Fruit fly (Drosophila melanogaster) whole organism, embryonic: ENCODE results near the gene CG8301.

Source experiments
- Atf-2 ChIP-seq: fragments of 200-800 bp; sonication (Bioruptor generic); optimal IDR thresholded peaks from 2 replicates; lab custom pipeline; 2016; ENCODE audit warnings: missing biosample characterization, missing genetic modification characterization
- B-H2 ChIP-seq: fragments of 200-800 bp; sonication (Bioruptor generic); optimal IDR thresholded peaks from 2 replicates; lab custom pipeline; 2018; ENCODE audit warnings: missing biosample characterization, mild to moderate bottlenecking, missing genetic modification characterization
- Bdp1 ChIP-seq: fragments of 200-800 bp; sonication (Bioruptor generic); optimal IDR thresholded peaks from 3 replicates; lab custom pipeline; 2016; ENCODE audit warnings: missing biosample characterization, missing genetic modification characterization
- CG10565 ChIP-seq: fragments of 200-800 bp; sonication (Bioruptor generic); optimal IDR thresholded peaks from 3 replicates; lab custom pipeline; 2016; ENCODE audit warnings: missing biosample characterization, mild to moderate bottlenecking, missing genetic modification characterization
- CG13296 ChIP-seq: fragments of 200-800 bp; sonication (Bioruptor generic); optimal IDR thresholded peaks from 3 replicates; lab custom pipeline; 2018; ENCODE audit warnings: missing biosample characterization, mild to moderate bottlenecking, missing genetic modification characterization
- CG17385 ChIP-seq: fragments of 200-800 bp; sonication (Bioruptor generic); optimal IDR thresholded peaks from 3 replicates; lab custom pipeline; 2018; ENCODE audit warnings: missing biosample characterization, mild to moderate bottlenecking, missing genetic modification characterization
- CG18619 ChIP-seq: fragments of 200-800 bp; sonication (Bioruptor generic); optimal IDR thresholded peaks from 3 replicates; lab custom pipeline; 2017; ENCODE audit warnings: missing biosample characterization, mild to moderate bottlenecking, missing genetic modification characterization
- CG2199 ChIP-seq: fragments of 200-800 bp; sonication (Bioruptor generic); IDR thresholded peaks from 3 replicates; pipeline ENCODE4 v1.3.6; 2022; ENCODE audit warnings: missing biosample characterization, missing genetic modification characterization
- CG3163 ChIP-seq: fragments of 200-800 bp; sonication (Bioruptor generic); optimal IDR thresholded peaks from 3 replicates; lab custom pipeline; 2016; ENCODE audit warnings: missing biosample characterization, missing genetic modification characterization
- CG32772 ChIP-seq: fragments of 200-800 bp; sonication (Bioruptor generic); IDR thresholded peaks from 2 replicates; pipeline ENCODE4 v1.3.6; 2022; ENCODE audit warnings: missing biosample characterization, missing genetic modification characterization
- CG4282 ChIP-seq: fragments of 200-800 bp; sonication (Bioruptor generic); optimal IDR thresholded peaks from 2 replicates; lab custom pipeline; 2016; ENCODE audit warnings: missing biosample characterization, missing genetic modification characterization
- CG4707 ChIP-seq: fragments of 200-800 bp; sonication (Bioruptor generic); optimal IDR thresholded peaks from 2 replicates; lab custom pipeline; 2018; ENCODE audit warnings: missing biosample characterization, mild to moderate bottlenecking, missing genetic modification characterization, moderate library complexity
- CG7928 ChIP-seq: fragments of 200-800 bp; sonication (Bioruptor generic); optimal IDR thresholded peaks from 2 replicates; lab custom pipeline; 2017; ENCODE audit warnings: missing biosample characterization, mild to moderate bottlenecking, missing genetic modification characterization
- CG8089 ChIP-seq: fragments of 200-800 bp; sonication (Bioruptor generic); optimal IDR thresholded peaks from 3 replicates; lab custom pipeline; 2016; ENCODE audit warnings: missing biosample characterization, missing genetic modification characterization
- CG8290 ChIP-seq, 3 experiments: fragments of 200-800 bp; sonication (Bioruptor generic); optimal IDR thresholded peaks; 2 replicates each; lab custom pipeline; 2016 to 2019; ENCODE audit warnings: missing biosample characterization in 3 of 3, missing genetic modification characterization in 3 of 3, mild to moderate bottlenecking in 2 of 3, moderate library complexity in 1 of 3
- CG8765 ChIP-seq: fragments of 200-800 bp; sonication (Bioruptor generic); IDR thresholded peaks from 2 replicates; pipeline ENCODE4 v1.3.6; 2022; ENCODE audit warnings: missing biosample characterization, missing genetic modification characterization
- CrebB ChIP-seq: fragments of 200-800 bp; sonication (Bioruptor generic); optimal IDR thresholded peaks from 3 replicates; lab custom pipeline; 2018; ENCODE audit warnings: missing biosample characterization, mild to moderate bottlenecking, missing genetic modification characterization
- D19B ChIP-seq: fragments of 200-800 bp; sonication (Bioruptor generic); optimal IDR thresholded peaks from 2 replicates; lab custom pipeline; 2017; ENCODE audit warnings: missing biosample characterization, mild to moderate bottlenecking, missing genetic modification characterization
- Dek ChIP-seq: fragments of 200-800 bp; sonication (Bioruptor generic); optimal IDR thresholded peaks from 3 replicates; lab custom pipeline; 2019; ENCODE audit warnings: missing biosample characterization, mild to moderate bottlenecking, missing genetic modification characterization, moderate library complexity
- Dip3 ChIP-seq: fragments of 200-800 bp; sonication (Bioruptor generic); optimal IDR thresholded peaks from 3 replicates; lab custom pipeline; 2016; ENCODE audit warnings: missing biosample characterization, missing genetic modification characterization
- Fer2 ChIP-seq: fragments of 200-800 bp; sonication (Bioruptor generic); optimal IDR thresholded peaks from 2 replicates; lab custom pipeline; 2018; ENCODE audit warnings: missing biosample characterization, mild to moderate bottlenecking, missing genetic modification characterization, moderate library complexity
- HLHmδ ChIP-seq: fragments of 200-800 bp; sonication (Bioruptor generic); optimal IDR thresholded peaks from 2 replicates; lab custom pipeline; 2018; ENCODE audit warnings: missing biosample characterization, mild to moderate bottlenecking, missing genetic modification characterization, moderate library complexity
- Hmx ChIP-seq: fragments of 200-800 bp; sonication (Bioruptor generic); optimal IDR thresholded peaks from 2 replicates; lab custom pipeline; 2016; ENCODE audit warnings: missing biosample characterization, missing genetic modification characterization
- Hr51 ChIP-seq, 2 experiments: fragments of 200-800 bp; sonication (Bioruptor generic); optimal IDR thresholded peaks; 2 replicates in 1 of 2; 3 replicates in 1 of 2; lab custom pipeline; 2016 to 2018; ENCODE audit warnings: missing biosample characterization in 2 of 2, missing genetic modification characterization in 2 of 2, mild to moderate bottlenecking in 1 of 2, moderate library complexity in 1 of 2
- Hr78 ChIP-seq, 2 experiments: fragments of 200-800 bp in 1 of 2; fragments of >200 bp in 1 of 2; sonication (Bioruptor generic) in 1 of 2; optimal IDR thresholded peaks; 2 replicates each; lab custom pipeline; 2017 to 2019; ENCODE audit warnings: missing biosample characterization in 2 of 2, missing genetic modification characterization in 2 of 2, mild to moderate bottlenecking in 1 of 2, moderate library complexity in 1 of 2
- Jarid2 ChIP-seq: fragments of 200-800 bp; sonication (Bioruptor generic); optimal IDR thresholded peaks from 3 replicates; lab custom pipeline; 2017; ENCODE audit warnings: mild to moderate bottlenecking, missing biosample characterization, missing genetic modification reagents, missing genetic modification characterization
- NC2β ChIP-seq: fragments of 200-800 bp; sonication (Bioruptor generic); optimal IDR thresholded peaks from 2 replicates; lab custom pipeline; 2016; ENCODE audit warnings: missing biosample characterization, missing genetic modification characterization
- Oaz ChIP-seq: fragments of 200-800 bp; sonication (Bioruptor generic); IDR thresholded peaks from 2 replicates; pipeline ENCODE4 v1.3.6; 2022; ENCODE audit warnings: missing biosample characterization, missing genetic modification characterization
- Opbp ChIP-seq: fragments of 200-800 bp; sonication (Bioruptor generic); IDR thresholded peaks from 3 replicates; pipeline ENCODE4 v1.3.6; 2022; ENCODE audit warnings: missing biosample characterization, missing genetic modification characterization; ENCODE audit not compliant: partially characterized antibody
- abd-A ChIP-seq: fragments of 200-800 bp; sonication (Bioruptor generic); optimal IDR thresholded peaks from 3 replicates; lab custom pipeline; 2019; ENCODE audit warnings: missing biosample characterization, mild to moderate bottlenecking, missing genetic modification characterization, moderate library complexity
- ac ChIP-seq: fragments of 200-800 bp; sonication (Bioruptor generic); optimal IDR thresholded peaks from 3 replicates; lab custom pipeline; 2017; ENCODE audit warnings: missing biosample characterization, mild to moderate bottlenecking, missing genetic modification characterization
- bigmax ChIP-seq: fragments of 200-800 bp; sonication (Bioruptor generic); optimal IDR thresholded peaks from 2 replicates; lab custom pipeline; 2018; ENCODE audit warnings: missing biosample characterization, mild to moderate bottlenecking, missing genetic modification characterization
- caup ChIP-seq: fragments of 200-800 bp; sonication (Bioruptor generic); optimal IDR thresholded peaks from 3 replicates; lab custom pipeline; 2017; ENCODE audit warnings: missing biosample characterization, mild to moderate bottlenecking, missing genetic modification characterization, moderate library complexity; ENCODE audit not compliant: severe bottlenecking
- fd102C ChIP-seq: fragments of 200-800 bp; sonication (Bioruptor generic); optimal IDR thresholded peaks from 2 replicates; lab custom pipeline; 2018; ENCODE audit warnings: missing biosample characterization, mild to moderate bottlenecking, missing genetic modification characterization, moderate library complexity
- fd64A ChIP-seq: fragments of 200-800 bp; sonication (Bioruptor generic); optimal IDR thresholded peaks from 3 replicates; lab custom pipeline; 2018; ENCODE audit warnings: missing biosample characterization, mild to moderate bottlenecking, missing genetic modification characterization
- gfzf ChIP-seq: fragments of 200-800 bp; sonication (Bioruptor generic); optimal IDR thresholded peaks from 2 replicates; lab custom pipeline; 2016; ENCODE audit warnings: missing biosample characterization, mild to moderate bottlenecking, missing genetic modification characterization, moderate library complexity
- insv ChIP-seq, 2 experiments: fragments of 200-800 bp; sonication (Bioruptor generic); optimal IDR thresholded peaks; 3 replicates each; lab custom pipeline; 2016 to 2018; ENCODE audit warnings: missing biosample characterization in 2 of 2, missing genetic modification characterization in 2 of 2
- kah ChIP-seq: fragments of 200-800 bp; sonication (Bioruptor generic); optimal IDR thresholded peaks from 2 replicates; lab custom pipeline; 2018; ENCODE audit warnings: missing biosample characterization, mild to moderate bottlenecking, missing genetic modification characterization
- lilli ChIP-seq: fragments of 200-800 bp; sonication (Bioruptor generic); optimal IDR thresholded peaks from 3 replicates; lab custom pipeline; 2016; ENCODE audit warnings: missing biosample characterization, missing genetic modification characterization
- pzg ChIP-seq: fragments of 200-800 bp; sonication (Bioruptor generic); optimal IDR thresholded peaks from 3 replicates; lab custom pipeline; 2018; ENCODE audit warnings: missing biosample characterization, mild to moderate bottlenecking, missing genetic modification characterization, moderate library complexity
- ro ChIP-seq: fragments of 200-800 bp; sonication (Bioruptor generic); IDR thresholded peaks from 2 replicates; pipeline ENCODE4 v1.3.6; 2022; ENCODE audit warnings: missing biosample characterization, missing genetic modification characterization
- slp2 ChIP-seq: fragments of 200-800 bp; sonication (Bioruptor generic); optimal IDR thresholded peaks from 2 replicates; lab custom pipeline; 2016; ENCODE audit warnings: missing biosample characterization, missing genetic modification characterization
- ssp ChIP-seq: fragments of 200-800 bp; sonication (Bioruptor generic); IDR thresholded peaks from 2 replicates; pipeline ENCODE4 v1.3.6; 2022; ENCODE audit warnings: missing biosample characterization, missing genetic modification characterization
- stwl ChIP-seq: fragments of 200-800 bp; sonication (Bioruptor generic); optimal IDR thresholded peaks from 3 replicates; lab custom pipeline; 2018; ENCODE audit warnings: missing biosample characterization, mild to moderate bottlenecking, missing genetic modification characterization, moderate library complexity
- trem ChIP-seq: fragments of 200-800 bp; optimal IDR thresholded peaks from 3 replicates; lab custom pipeline; 2019; ENCODE audit warnings: missing biosample characterization, mild to moderate bottlenecking, missing genetic modification characterization, moderate library complexity
- unc-4 ChIP-seq: fragments of 200-800 bp; sonication (Bioruptor generic); IDR thresholded peaks from 2 replicates; pipeline ENCODE4 v1.3.6; 2022; ENCODE audit warnings: missing biosample characterization, missing genetic modification characterization; ENCODE audit not compliant: partially characterized antibody
- yki ChIP-seq: fragments of >200 bp; optimal IDR thresholded peaks from 3 replicates; lab custom pipeline; 2018
- zf30C ChIP-seq: fragments of 200-800 bp; sonication (Bioruptor generic); optimal IDR thresholded peaks from 3 replicates; lab custom pipeline; 2018; ENCODE audit warnings: missing biosample characterization, mild to moderate bottlenecking, missing genetic modification characterization
- zfh2 ChIP-seq: fragments of 200-800 bp; sonication (Bioruptor generic); optimal IDR thresholded peaks from 2 replicates; lab custom pipeline; 2016; ENCODE audit warnings: missing biosample characterization, missing genetic modification characterization

The CG8301 gene

dm6 chr3R:9551013-9551658, 30.0 kb upstream of the CG8301 start (continued):
- TF ChIP-seq fd64A (GFP tag; lab: Kevin White, UChicago), result peak; percentile 65
- TF ChIP-seq stwl (tag; lab: Kevin White, UChicago), result no peak
- peak; percentile 48 for TF ChIP-seq bigmax (GFP tag; lab: Kevin White, UChicago)
- no peak for TF ChIP-seq CG8290 (GFP tag; optimal IDR thresholded peaks at IDR 0.05; lab: Kevin White, UChicago)
- TF ChIP-seq CG8290 (tag; optimal IDR thresholded peaks at IDR 0.05; lab: Kevin White, UChicago), result peak; percentile 46 to 73
- TF ChIP-seq CG13296 (GFP tag; lab: Kevin White, UChicago), result peak; percentile 80
- peak; percentile 44 for TF ChIP-seq NC2β (GFP tag; lab: Kevin White, UChicago)
- no peak for TF ChIP-seq CG2199 (GFP tag; lab: Robert Waterston, UW)
- TF ChIP-seq HLHmδ (GFP tag; lab: Kevin White, UChicago), result peak; percentile 95
- TF ChIP-seq CG18619 (GFP tag; lab: Kevin White, UChicago), result peak; percentile 5
- peak; percentile 60 for TF ChIP-seq CG7928 (GFP tag; lab: Kevin White, UChicago)
- TF ChIP-seq CrebB, result peak; percentile 68
- TF ChIP-seq Jarid2 (GFP tag; lab: Kevin White, UChicago), result peak; percentile 52
- TF ChIP-seq ro (GFP tag; lab: Robert Waterston, UW), result no peak
- no peak for TF ChIP-seq slp2 (GFP tag; lab: Kevin White, UChicago)
- TF ChIP-seq B-H2 (GFP tag; lab: Kevin White, UChicago), result peak; percentile 50
- peak; percentile 87 for TF ChIP-seq caup (GFP tag; lab: Kevin White, UChicago)
- peak in 1 of 2 experiments; percentile 17 for TF ChIP-seq Hr51 (GFP tag; optimal IDR thresholded peaks at IDR 0.05; lab: Kevin White, UChicago)
- TF ChIP-seq CG32772 (GFP tag; lab: Robert Waterston, UW), result no peak
- no peak for TF ChIP-seq D19B
- TF ChIP-seq yki (lab: Kevin White, UChicago), result peak; percentile 50
- TF ChIP-seq insv (GFP tag; optimal IDR thresholded peaks at IDR 0.05; lab: Kevin White, UChicago), result peak in 1 of 2 experiments; percentile 12
- no peak for TF ChIP-seq Dek (tag; lab: Kevin White, UChicago)
- TF ChIP-seq zf30C (GFP tag; lab: Kevin White, UChicago), result peak; percentile 0
- TF ChIP-seq trem (tag; lab: Kevin White, UChicago), result no peak
- peak; percentile 32 for TF ChIP-seq CG17385 (GFP tag; lab: Kevin White, UChicago)
- TF ChIP-seq Fer2 (tag; lab: Kevin White, UChicago), result no peak
- no peak for TF ChIP-seq ssp (GFP tag; lab: Robert Waterston, UW)
- no peak for TF ChIP-seq fd102C (GFP tag; lab: Kevin White, UChicago)
- TF ChIP-seq Opbp, result no peak
- TF ChIP-seq CG8765, result no peak
- peak; percentile 18 for TF ChIP-seq CG4282 (GFP tag; lab: Kevin White, UChicago)
- peak in 1 of 2 experiments; percentile 99 for TF ChIP-seq Hr78 (GFP tag; optimal IDR thresholded peaks at IDR 0.05; lab: Kevin White, UChicago)
- no peak for TF ChIP-seq Dip3 (GFP tag; lab: Kevin White, UChicago)
- TF ChIP-seq Hmx (GFP tag; lab: Kevin White, UChicago), result no peak
- TF ChIP-seq ac, result peak; percentile 3
- no peak for TF ChIP-seq Oaz
- TF ChIP-seq CG4707, result peak; percentile 24
- peak; percentile 32 for TF ChIP-seq CG8089 (GFP tag; lab: Kevin White, UChicago)
- TF ChIP-seq Atf-2 (GFP tag; lab: Kevin White, UChicago), result no peak
- no peak for TF ChIP-seq unc-4 (GFP tag; lab: Robert Waterston, UW)
- peak; percentile 96 for TF ChIP-seq kah (GFP tag; lab: Kevin White, UChicago)
- TF ChIP-seq Bdp1 (GFP tag; lab: Kevin White, UChicago), result peak; percentile 27
- peak; percentile 16 for TF ChIP-seq zfh2 (GFP tag; lab: Kevin White, UChicago)
- TF ChIP-seq lilli, result peak; percentile 25
- no peak for TF ChIP-seq CG10565
- no peak for TF ChIP-seq gfzf (GFP tag; lab: Kevin White, UChicago)
- peak; percentile 54 for TF ChIP-seq CG3163 (GFP tag; lab: Kevin White, UChicago)
- TF ChIP-seq pzg, result peak; percentile 49
- no peak for TF ChIP-seq abd-A (tag; lab: Kevin White, UChicago)
